Worm (Caenorhabditis elegans): ENCODE data around the gene swt-3.

DNA sequence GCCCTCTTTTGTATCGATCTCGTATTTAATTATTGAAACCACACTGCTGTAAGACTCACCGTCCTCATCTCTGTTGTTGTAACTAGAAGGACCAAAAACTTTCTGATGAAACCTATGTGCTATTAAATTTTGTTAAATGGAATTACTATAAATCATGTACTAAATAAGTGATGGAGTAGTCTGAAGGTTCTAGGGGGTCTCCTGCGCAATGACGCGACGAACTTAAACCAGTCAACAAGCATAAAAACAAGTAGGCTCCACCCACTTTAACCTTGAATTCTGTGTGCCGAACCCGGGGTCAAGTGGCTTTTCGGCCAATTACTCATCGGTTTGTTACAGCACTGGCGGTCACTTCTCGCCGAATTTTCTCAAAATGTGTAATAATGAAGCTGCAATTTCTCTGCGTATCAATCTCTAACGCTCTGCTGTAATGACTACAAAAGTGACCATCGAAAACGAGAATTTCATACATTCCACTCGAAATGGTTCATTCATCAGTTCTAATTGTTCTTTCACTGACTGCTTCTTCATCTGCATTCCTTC lies 43.4 kb downstream of the swt-3 start, which contains the start of gene grl-21:
- TF ChIP-seq dox-1 (GFP tag; IDR thresholded peaks at IDR 0.05) = no peak
- TF ChIP-seq unc-62 (GFP tag; optimal IDR thresholded peaks at IDR 0.05) = no peak
- no peak for TF ChIP-seq mes-4 (tag; optimal IDR thresholded peaks at IDR 0.05)
- no peak for TF ChIP-seq ztf-25 (GFP tag; IDR thresholded peaks at IDR 0.05)
- no peak for TF ChIP-seq ZK185.1 (tag; optimal IDR thresholded peaks at IDR 0.05; ENCODE audit: poor library complexity, severe bottlenecking)
- peak; percentile 58 for TF ChIP-seq hrde-1 (tag; optimal IDR thresholded peaks at IDR 0.05; ENCODE audit: borderline replicate concordance)
- no peak for TF ChIP-seq sptf-2 (GFP tag; optimal IDR thresholded peaks at IDR 0.05)
- no peak for TF ChIP-seq unc-130 (GFP tag; optimal IDR thresholded peaks at IDR 0.05)
- no peak for TF ChIP-seq snpc-4 (GFP tag; optimal IDR thresholded peaks at IDR 0.05)
- TF ChIP-seq snpc-4 (tag; optimal IDR thresholded peaks at IDR 0.05) = no peak
- 0 out of 2 replicates have a peak, but pooled peaks have one; percentile 21 for TF ChIP-seq pbrm-1 (GFP tag; IDR thresholded peaks at IDR 0.05)
- no peak for TF ChIP-seq F55B11.4 (tag; optimal IDR thresholded peaks at IDR 0.05; ENCODE audit: borderline replicate concordance, insufficient read depth)
- no peak for TF ChIP-seq madf-8 (GFP tag; conservative IDR thresholded peaks at IDR 0.05)
- TF ChIP-seq repo-1 (tag; optimal IDR thresholded peaks at IDR 0.05) = no peak
- no peak for TF ChIP-seq nhr-90 (tag; optimal IDR thresholded peaks at IDR 0.05)
